Fruit fly (Drosophila melanogaster) whole organism, prepupa: ENCODE measurements around the gene msopa.

Source experiments
- Blimp-1 ChIP-seq: fragments of 200-800 bp; sonication (Bioruptor generic); optimal IDR thresholded peaks from 3 replicates; lab custom pipeline; 2017; ENCODE audit warnings: missing biosample characterization, missing genetic modification characterization, mild to moderate bottlenecking, moderate library complexity, missing genetic modification reagents
- CG10631 ChIP-seq: fragments of 200-800 bp; sonication (Bioruptor generic); optimal IDR thresholded peaks from 2 replicates; lab custom pipeline; 2016; ENCODE audit warnings: missing biosample characterization, missing genetic modification characterization
- CG10669 ChIP-seq: fragments of 200-800 bp; sonication (Bioruptor generic); optimal IDR thresholded peaks from 3 replicates; lab custom pipeline; 2018; ENCODE audit warnings: missing biosample characterization, mild to moderate bottlenecking, missing genetic modification characterization, moderate library complexity
- CG11294 ChIP-seq: fragments of 200-800 bp; sonication (Bioruptor generic); IDR thresholded peaks from 2 replicates; pipeline ENCODE4 v1.3.6; 2022; ENCODE audit warnings: missing biosample characterization, missing genetic modification characterization
- CG11902 ChIP-seq: fragments of 200-800 bp; sonication (Bioruptor generic); optimal IDR thresholded peaks from 3 replicates; lab custom pipeline; 2016; ENCODE audit warnings: missing biosample characterization, missing genetic modification characterization
- CG1621 ChIP-seq: fragments of 200-800 bp; sonication (Bioruptor generic); optimal IDR thresholded peaks from 3 replicates; lab custom pipeline; 2018; ENCODE audit warnings: missing biosample characterization, mild to moderate bottlenecking, missing genetic modification characterization
- CG16779 ChIP-seq: fragments of 200-800 bp; sonication (Bioruptor generic); optimal IDR thresholded peaks from 3 replicates; lab custom pipeline; 2017; ENCODE audit warnings: missing biosample characterization, mild to moderate bottlenecking, missing genetic modification characterization
- CG3032 ChIP-seq: fragments of 200-800 bp; optimal IDR thresholded peaks from 2 replicates; lab custom pipeline; 2019; ENCODE audit warnings: missing biosample characterization, mild to moderate bottlenecking, missing genetic modification characterization, moderate library complexity
- CG31627 ChIP-seq: fragments of 200-800 bp; sonication (Bioruptor generic); optimal IDR thresholded peaks from 3 replicates; lab custom pipeline; 2016; ENCODE audit warnings: missing biosample characterization, missing genetic modification characterization
- CG32006 ChIP-seq: fragments of 200-800 bp; sonication (Bioruptor generic); optimal IDR thresholded peaks from 3 replicates; lab custom pipeline; 2017; ENCODE audit warnings: missing biosample characterization, mild to moderate bottlenecking, missing genetic modification characterization
- CG34406 ChIP-seq: fragments of 200-800 bp; sonication (Bioruptor generic); optimal IDR thresholded peaks from 3 replicates; lab custom pipeline; 2016; ENCODE audit warnings: missing biosample characterization, missing genetic modification characterization
- CG3919 ChIP-seq: fragments of 200-800 bp; sonication (Bioruptor generic); optimal IDR thresholded peaks from 3 replicates; lab custom pipeline; 2016; ENCODE audit warnings: missing biosample characterization, missing genetic modification characterization
- CG4318 ChIP-seq: fragments of 200-800 bp; sonication (Bioruptor generic); optimal IDR thresholded peaks from 3 replicates; lab custom pipeline; 2017; ENCODE audit warnings: missing biosample characterization, mild to moderate bottlenecking, missing genetic modification characterization
- CG6276 ChIP-seq: fragments of 200-800 bp; sonication (Bioruptor generic); optimal IDR thresholded peaks from 2 replicates; lab custom pipeline; 2017; ENCODE audit warnings: missing biosample characterization, mild to moderate bottlenecking, missing genetic modification characterization
- CG6792 ChIP-seq: fragments of 200-800 bp; sonication (Bioruptor generic); optimal IDR thresholded peaks from 3 replicates; lab custom pipeline; 2016; ENCODE audit warnings: missing biosample characterization, missing genetic modification characterization
- CG6808 ChIP-seq: fragments of 200-800 bp; sonication (Bioruptor generic); optimal IDR thresholded peaks from 3 replicates; lab custom pipeline; 2017; ENCODE audit warnings: missing biosample characterization, missing genetic modification characterization, mild to moderate bottlenecking, moderate library complexity, missing genetic modification reagents
- CG6854 ChIP-seq: fragments of 200-800 bp; sonication (Bioruptor generic); optimal IDR thresholded peaks from 2 replicates; lab custom pipeline; 2017; ENCODE audit warnings: missing biosample characterization, mild to moderate bottlenecking, missing genetic modification characterization
- CG7368 ChIP-seq: fragments of 200-800 bp; sonication (Bioruptor generic); optimal IDR thresholded peaks from 3 replicates; lab custom pipeline; 2016; ENCODE audit warnings: missing biosample characterization, missing genetic modification characterization
- CG8119 ChIP-seq: fragments of 200-800 bp; sonication (Bioruptor generic); IDR thresholded peaks from 3 replicates; pipeline ENCODE4 v1.3.6; 2022; ENCODE audit warnings: missing biosample characterization, missing genetic modification characterization
- CG8319 ChIP-seq: fragments of 200-800 bp; sonication (Bioruptor generic); optimal IDR thresholded peaks from 3 replicates; lab custom pipeline; 2016; ENCODE audit warnings: missing biosample characterization, missing genetic modification characterization
- CG8632 ChIP-seq: fragments of 200-800 bp; sonication (Bioruptor generic); optimal IDR thresholded peaks from 3 replicates; lab custom pipeline; 2016; ENCODE audit warnings: missing biosample characterization, missing genetic modification characterization
- Eip75B ChIP-seq: fragments of 200-800 bp; sonication (Bioruptor generic); optimal IDR thresholded peaks from 3 replicates; lab custom pipeline; 2016; ENCODE audit warnings: missing biosample characterization, missing genetic modification characterization
- Eip93F ChIP-seq: fragments of 200-800 bp; sonication (Bioruptor generic); optimal IDR thresholded peaks from 2 replicates; lab custom pipeline; 2016; ENCODE audit warnings: missing biosample characterization, mild to moderate bottlenecking, missing genetic modification characterization
- Ets21C ChIP-seq: fragments of 200-800 bp; sonication (Bioruptor generic); optimal IDR thresholded peaks from 3 replicates; lab custom pipeline; 2016; ENCODE audit warnings: missing biosample characterization, missing genetic modification characterization
- Ets96B ChIP-seq: fragments of 200-800 bp; optimal IDR thresholded peaks from 2 replicates; lab custom pipeline; 2019; ENCODE audit warnings: missing biosample characterization, mild to moderate bottlenecking, missing genetic modification characterization, moderate library complexity
- Hr38 ChIP-seq: sonication (Bioruptor generic); optimal IDR thresholded peaks from 2 replicates; lab custom pipeline; 2016; ENCODE audit warnings: missing biosample characterization, missing genetic modification characterization
- Hr39 ChIP-seq: fragments of 200-800 bp; sonication (Bioruptor generic); optimal IDR thresholded peaks from 2 replicates; lab custom pipeline; 2016; ENCODE audit warnings: missing biosample characterization, missing genetic modification characterization
- Lpt ChIP-seq: fragments of 200-800 bp; sonication (Bioruptor generic); optimal IDR thresholded peaks from 3 replicates; lab custom pipeline; 2016; ENCODE audit warnings: missing biosample characterization, missing genetic modification characterization
- Met ChIP-seq: fragments of 200-800 bp; sonication (Bioruptor generic); optimal IDR thresholded peaks from 3 replicates; lab custom pipeline; 2016; ENCODE audit warnings: missing biosample characterization, missing genetic modification characterization
- OdsH ChIP-seq: fragments of 200-800 bp; sonication (Bioruptor generic); optimal IDR thresholded peaks from 3 replicates; lab custom pipeline; 2016; ENCODE audit warnings: missing biosample characterization, missing genetic modification characterization
- Sox102F ChIP-seq: fragments of 200-800 bp; sonication (Bioruptor generic); optimal IDR thresholded peaks from 2 replicates; lab custom pipeline; 2016; ENCODE audit warnings: missing biosample characterization, mild to moderate bottlenecking, missing genetic modification characterization
- achi ChIP-seq: fragments of 200-800 bp; sonication (Bioruptor generic); optimal IDR thresholded peaks from 3 replicates; lab custom pipeline; 2016; ENCODE audit warnings: missing biosample characterization, missing genetic modification characterization
- acj6 ChIP-seq: fragments of 200-800 bp; sonication (Bioruptor generic); optimal IDR thresholded peaks from 3 replicates; lab custom pipeline; 2016; ENCODE audit warnings: missing biosample characterization, missing genetic modification characterization
- cyc ChIP-seq: fragments of 200-800 bp; sonication (Bioruptor generic); optimal IDR thresholded peaks from 3 replicates; lab custom pipeline; 2016; ENCODE audit warnings: missing biosample characterization, missing genetic modification characterization
- dac ChIP-seq: fragments of 200-800 bp; sonication (Bioruptor generic); optimal IDR thresholded peaks from 2 replicates; lab custom pipeline; 2017; ENCODE audit warnings: missing biosample characterization, mild to moderate bottlenecking, missing genetic modification characterization
- dsx ChIP-seq: fragments of 200-800 bp; optimal IDR thresholded peaks from 3 replicates; lab custom pipeline; 2019; ENCODE audit warnings: missing biosample characterization, mild to moderate bottlenecking, missing genetic modification characterization, moderate library complexity; ENCODE audit not compliant: poor library complexity, severe bottlenecking
- eg ChIP-seq: fragments of 200-800 bp; sonication (Bioruptor generic); IDR thresholded peaks from 3 replicates; pipeline ENCODE4 v1.3.6; 2022; ENCODE audit warnings: missing biosample characterization, missing genetic modification characterization
- esn ChIP-seq: fragments of 200-800 bp; sonication (Bioruptor generic); optimal IDR thresholded peaks from 2 replicates; lab custom pipeline; 2016; ENCODE audit warnings: missing biosample characterization, mild to moderate bottlenecking, missing genetic modification characterization, moderate library complexity
- fd59A ChIP-seq: fragments of 200-800 bp; sonication (Bioruptor generic); optimal IDR thresholded peaks from 2 replicates; lab custom pipeline; 2017; ENCODE audit warnings: missing biosample characterization, mild to moderate bottlenecking, missing genetic modification characterization, missing genetic modification reagents
- fd85E ChIP-seq: fragments of 200-800 bp; sonication (Bioruptor generic); optimal IDR thresholded peaks from 3 replicates; lab custom pipeline; 2016; ENCODE audit warnings: missing biosample characterization, missing genetic modification characterization
- fkh ChIP-seq: fragments of 200-800 bp; sonication (Bioruptor generic); optimal IDR thresholded peaks from 3 replicates; lab custom pipeline; 2017; ENCODE audit warnings: missing biosample characterization, mild to moderate bottlenecking, missing genetic modification characterization, moderate library complexity
- lz ChIP-seq: fragments of 200-800 bp; sonication (Bioruptor generic); optimal IDR thresholded peaks from 3 replicates; lab custom pipeline; 2016; ENCODE audit warnings: missing biosample characterization, missing genetic modification characterization
- net ChIP-seq: fragments of 200-800 bp; sonication (Bioruptor generic); optimal IDR thresholded peaks from 3 replicates; lab custom pipeline; 2016; ENCODE audit warnings: missing biosample characterization, missing genetic modification characterization
- pdm3 ChIP-seq: fragments of 200-800 bp; sonication (Bioruptor generic); optimal IDR thresholded peaks from 3 replicates; lab custom pipeline; 2016; ENCODE audit warnings: missing biosample characterization, missing genetic modification characterization
- salr ChIP-seq, 2 experiments: fragments of 200-800 bp; sonication (Bioruptor generic); optimal IDR thresholded peaks; 3 replicates each; lab custom pipeline; 2016 to 2018; ENCODE audit warnings: missing biosample characterization in 2 of 2, missing genetic modification characterization in 2 of 2, mild to moderate bottlenecking in 1 of 2
- svp ChIP-seq: fragments of 200-800 bp; sonication (Bioruptor generic); peaks from one replicate; lab custom pipeline; 2016; ENCODE audit warnings: missing biosample characterization, missing genetic modification characterization
- topi ChIP-seq: fragments of 200-800 bp; sonication (Bioruptor generic); optimal IDR thresholded peaks from 3 replicates; lab custom pipeline; 2016; ENCODE audit warnings: missing biosample characterization, missing genetic modification characterization

Gene msopa

dm6 chr3L:22075706-22076398, 6.7 kb upstream of the msopa start, which contains the start of the genes CG7130 and RpLP0 (continued):
- TF ChIP-seq fd59A (GFP tag; lab: Kevin White, UChicago) (peak; percentile 70), CG16779 (tag; lab: Kevin White, UChicago) (peak; percentile 77), Ets96B (tag; lab: Kevin White, UChicago) (peak; percentile 43), Hr39 (peak; percentile 86), Sox102F (GFP tag; lab: Kevin White, UChicago) (peak; percentile 86), CG11294 (GFP tag; lab: Robert Waterston, UW) (no peak), salr (GFP tag; optimal IDR thresholded peaks at IDR 0.05; lab: Kevin White, UChicago) (peak in 1 of 2 experiments; percentile 87), CG1621 (tag; lab: Kevin White, UChicago) (peak; percentile 78), CG34406 (peak; percentile 83)

dm6 chr3L:22078063-22078462, 4.5 kb upstream of the msopa start:
- peak; percentile 69 for TF ChIP-seq achi (GFP tag; lab: Kevin White, UChicago)
- peak; percentile 18; the same call in 1 of the 2 replicates for TF ChIP-seq CG11294 (GFP tag; lab: Robert Waterston, UW)
- peak; percentile 74 for TF ChIP-seq Hr39
- peak; percentile 70 for TF ChIP-seq OdsH (GFP tag; lab: Kevin White, UChicago)
- peak; percentile 56 for TF ChIP-seq dac (GFP tag; lab: Kevin White, UChicago)
- peak; percentile 58 for TF ChIP-seq CG8632 (GFP tag; lab: Kevin White, UChicago)
- peak; percentile 80 for TF ChIP-seq CG3919 (GFP tag; lab: Kevin White, UChicago)
- peak; percentile 44 for TF ChIP-seq CG11902
- TF ChIP-seq svp (GFP tag; lab: Kevin White, UChicago), result peak; percentile 84
- TF ChIP-seq Sox102F (GFP tag; lab: Kevin White, UChicago), result peak; percentile 82
- TF ChIP-seq fd59A (GFP tag; lab: Kevin White, UChicago), result no peak
- peak; percentile 66 for TF ChIP-seq CG10631 (GFP tag; lab: Kevin White, UChicago)
- TF ChIP-seq Hr38, result no peak
- TF ChIP-seq CG6792 (GFP tag; lab: Kevin White, UChicago), result peak; percentile 65
- no peak for TF ChIP-seq fkh
- TF ChIP-seq eg (GFP tag; lab: Robert Waterston, UW), result peak; percentile 73
- TF ChIP-seq Eip75B (GFP tag; lab: Kevin White, UChicago), result peak; percentile 65
- peak; percentile 51 for TF ChIP-seq CG1621 (tag; lab: Kevin White, UChicago)
- TF ChIP-seq lz (GFP tag; lab: Kevin White, UChicago), result peak; percentile 75
- TF ChIP-seq topi, result peak; percentile 78
- TF ChIP-seq esn (GFP tag; lab: Kevin White, UChicago), result peak; percentile 85
- peak; percentile 50 for TF ChIP-seq CG6808
- no peak for TF ChIP-seq Blimp-1 (GFP tag; lab: Kevin White, UChicago)
- TF ChIP-seq fd85E (GFP tag; lab: Kevin White, UChicago), result no peak
- peak; percentile 45 for TF ChIP-seq CG8319 (GFP tag; lab: Kevin White, UChicago)
- peak; percentile 63 for TF ChIP-seq Ets96B (tag; lab: Kevin White, UChicago)
- TF ChIP-seq CG3032 (tag; lab: Kevin White, UChicago), result peak; percentile 56
- no peak for TF ChIP-seq Eip93F (GFP tag; lab: Kevin White, UChicago)
- peak; percentile 15 for TF ChIP-seq CG6854
- peak; percentile 42 for TF ChIP-seq CG4318 (GFP tag; lab: Kevin White, UChicago)
- TF ChIP-seq CG6276 (GFP tag; lab: Kevin White, UChicago), result peak; percentile 39
- peak; percentile 42 for TF ChIP-seq CG7368 (GFP tag; lab: Kevin White, UChicago)
- peak; percentile 73 for TF ChIP-seq cyc
- peak; percentile 38 for TF ChIP-seq Lpt
- peak; percentile 54 for TF ChIP-seq CG10669 (GFP tag; lab: Kevin White, UChicago)
- peak; percentile 64 for TF ChIP-seq acj6 (GFP tag; lab: Kevin White, UChicago)
- TF ChIP-seq pdm3, result peak; percentile 72
- TF ChIP-seq CG8119 (GFP tag; lab: Robert Waterston, UW), result peak; percentile 60; the same call in 2 of the 3 replicates
- TF ChIP-seq dsx (GFP tag; lab: Kevin White, UChicago), result peak; percentile 47
- peak; percentile 72 for TF ChIP-seq CG32006 (GFP tag; lab: Kevin White, UChicago)
- peak; percentile 61 for TF ChIP-seq Ets21C (GFP tag; lab: Kevin White, UChicago)
- peak; percentile 79 for TF ChIP-seq CG31627 (GFP tag; lab: Kevin White, UChicago)
- TF ChIP-seq salr (GFP tag; optimal IDR thresholded peaks at IDR 0.05; lab: Kevin White, UChicago), result peak in 1 of 2 experiments; percentile 20
- TF ChIP-seq CG16779 (tag; lab: Kevin White, UChicago), result no peak
- peak; percentile 76 for TF ChIP-seq net (GFP tag; lab: Kevin White, UChicago)
- TF ChIP-seq Met (GFP tag; lab: Kevin White, UChicago), result peak; percentile 76
